Fruit fly (Drosophila melanogaster) S2 (cell line): ENCODE results near the gene Cox11.

ENCODE experiments used
- CG8478 ChIP-seq: fragments of >200 bp; optimal IDR thresholded peaks from 2 replicates; lab custom pipeline; 2018
- CTCF ChIP-seq, 2 experiments: fragments of >200 bp; optimal IDR thresholded peaks; 2 replicates each; lab custom pipeline; 2018

Cox11 gene

DNA sequence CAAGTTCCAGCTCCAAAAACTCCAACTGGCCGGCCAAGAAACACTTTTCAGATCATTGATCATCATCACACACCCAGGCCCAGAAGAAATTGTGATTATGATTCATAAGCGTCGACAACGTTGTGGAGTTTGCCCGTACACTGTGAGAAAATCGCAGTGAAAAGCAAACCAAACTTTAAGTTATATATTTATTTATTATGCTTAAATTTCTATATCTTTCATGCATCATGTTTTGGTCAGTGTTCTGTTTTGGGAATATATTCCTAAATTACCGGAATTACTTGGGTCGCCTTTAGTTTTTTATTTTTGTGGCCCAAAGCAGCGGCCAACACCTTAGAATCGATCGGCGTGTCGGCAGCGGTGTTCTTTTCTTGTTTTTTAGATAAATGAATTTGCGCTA is 21.6 kb upstream of the Cox11 start:
- TF ChIP-seq CG8478 (lab: Kevin White, UChicago) (no peak), CTCF (optimal IDR thresholded peaks at IDR 0.05; lab: Kevin White, UChicago) (no peak)

DNA sequence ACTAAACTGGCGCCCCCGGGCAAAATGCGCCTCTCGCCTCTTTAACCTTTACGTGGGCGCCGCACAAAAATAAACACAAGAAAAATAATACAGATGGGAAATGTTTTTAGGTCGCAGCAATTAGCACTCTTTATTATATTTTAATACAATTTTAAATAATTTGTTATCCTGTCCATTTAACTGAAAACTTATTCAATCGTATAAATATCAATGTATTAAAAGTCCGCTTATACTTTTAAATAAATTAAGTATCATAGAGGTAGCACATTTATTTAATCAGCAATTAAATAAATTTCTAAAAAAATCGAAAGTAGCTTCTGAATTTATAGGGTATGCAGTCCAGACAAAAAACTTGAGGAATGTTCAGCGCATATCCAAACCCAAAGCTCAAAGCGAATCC is 19.7 kb upstream of the Cox11 start:
- TF ChIP-seq CG8478 (lab: Kevin White, UChicago) (no peak), CTCF (optimal IDR thresholded peaks at IDR 0.05; lab: Kevin White, UChicago) (no peak)

DNA sequence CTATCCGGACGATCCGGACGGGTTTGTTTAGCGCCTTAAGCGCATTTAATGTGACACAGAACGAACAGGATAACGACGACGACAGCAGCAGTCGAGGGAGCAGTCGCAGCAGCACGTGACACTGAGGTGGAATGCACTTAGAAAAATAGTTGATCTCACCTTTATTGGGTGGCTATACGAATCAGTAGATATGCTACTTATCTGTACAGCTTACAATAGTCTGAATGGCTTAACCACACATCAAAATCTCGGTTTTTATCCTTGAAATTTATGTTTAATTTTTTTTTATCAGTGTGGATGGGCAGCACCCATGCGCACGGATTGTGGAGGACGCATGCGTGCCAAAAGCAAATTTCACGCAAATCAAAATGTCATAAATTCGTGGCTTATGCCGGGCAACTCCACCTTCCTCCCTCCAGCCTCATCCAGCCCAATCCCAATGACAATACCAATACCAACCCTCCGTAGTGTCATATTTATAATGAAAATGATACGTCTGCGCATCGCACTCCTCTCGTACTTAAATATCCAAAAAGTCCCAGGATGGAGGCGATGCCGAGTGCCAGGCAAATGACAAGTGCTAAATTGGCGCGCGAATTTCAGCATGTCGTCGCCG is 18.8 kb upstream of the Cox11 start:
- TF ChIP-seq CG8478 (lab: Kevin White, UChicago) (no peak), CTCF (optimal IDR thresholded peaks at IDR 0.05; lab: Kevin White, UChicago) (no peak)

DNA sequence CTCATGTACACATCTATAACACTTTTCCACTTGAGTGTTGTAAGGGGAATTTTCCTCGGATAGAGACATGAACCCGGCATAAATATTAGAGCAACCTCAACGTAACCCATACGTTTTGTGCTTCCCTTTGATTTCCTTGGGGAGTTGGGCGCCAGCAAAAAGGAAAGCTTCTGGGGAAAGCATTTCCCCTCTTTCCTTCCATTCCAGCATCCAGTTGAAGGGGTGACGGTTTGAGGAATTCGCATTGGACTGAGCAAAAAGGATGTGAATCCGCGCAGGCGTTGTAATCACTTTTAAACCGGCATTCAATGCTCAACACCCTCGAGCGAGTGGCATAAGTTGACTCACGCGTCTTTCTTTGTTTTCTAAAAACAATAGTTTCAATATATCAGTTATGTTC is 11.8 kb upstream of the Cox11 start:
- TF ChIP-seq CTCF (optimal IDR thresholded peaks at IDR 0.05; lab: Kevin White, UChicago) (no peak), CG8478 (lab: Kevin White, UChicago) (no peak)

DNA sequence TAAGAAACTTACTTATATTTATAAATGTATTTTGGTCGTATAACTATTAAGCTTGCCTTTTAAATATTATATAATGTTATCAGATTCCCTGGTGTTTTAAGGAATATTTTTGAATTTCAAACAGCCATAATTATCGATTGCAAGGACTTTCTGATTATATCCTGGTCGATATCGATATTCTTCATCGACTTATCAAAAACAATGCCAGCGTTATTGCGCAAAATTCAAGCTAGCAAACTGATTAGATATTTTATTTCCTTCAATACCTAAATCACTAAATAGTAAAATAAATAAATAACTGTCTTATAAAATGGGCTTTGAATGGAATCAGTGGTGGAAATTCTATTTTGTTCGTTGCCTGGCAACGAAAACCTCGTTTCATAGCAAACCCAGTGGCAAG is 9.4 kb upstream of the Cox11 start, which contains the start of gene CG14020:
TSS of gene CG14020 (plus strand) at position 345 of the 400 bp plus-strand sequence.
- no peak for TF ChIP-seq CTCF (optimal IDR thresholded peaks at IDR 0.05; lab: Kevin White, UChicago)
- no peak for TF ChIP-seq CG8478 (lab: Kevin White, UChicago)

DNA sequence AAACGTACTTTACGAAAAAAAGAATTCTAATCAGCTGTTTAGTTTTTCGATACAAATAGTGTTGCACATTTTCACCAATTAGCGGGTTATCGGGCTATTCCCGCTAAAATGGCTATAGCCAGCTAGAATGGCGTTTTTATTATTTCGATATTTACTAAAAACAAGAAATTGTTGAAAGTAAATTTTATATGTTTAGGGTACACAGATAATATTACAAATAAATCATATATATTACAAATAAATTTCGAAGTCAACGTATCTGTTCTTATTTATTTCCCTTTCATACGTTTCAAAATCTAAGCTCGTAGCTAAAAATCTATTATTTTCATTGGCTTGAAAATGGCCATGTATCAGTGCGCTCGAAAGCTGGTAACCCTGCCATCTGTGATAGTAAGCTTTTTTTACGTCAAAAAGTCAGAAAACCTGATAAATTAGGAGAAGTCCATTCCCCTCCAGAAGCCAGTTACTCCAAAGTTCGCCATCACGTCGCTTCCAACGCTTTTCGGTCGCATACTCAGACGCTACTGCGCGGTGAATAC is 6.8 kb upstream of the Cox11 start, which contains the start of the genes CG7382 and cl:
TSS of gene CG7382 (minus strand) at position 51 of the 539 bp plus-strand sequence.
TSS of gene cl (plus strand) at position 290 of the 539 bp plus-strand sequence.
- TF ChIP-seq CG8478 (lab: Kevin White, UChicago) (no peak), CTCF (optimal IDR thresholded peaks at IDR 0.05; lab: Kevin White, UChicago) (no peak)

DNA sequence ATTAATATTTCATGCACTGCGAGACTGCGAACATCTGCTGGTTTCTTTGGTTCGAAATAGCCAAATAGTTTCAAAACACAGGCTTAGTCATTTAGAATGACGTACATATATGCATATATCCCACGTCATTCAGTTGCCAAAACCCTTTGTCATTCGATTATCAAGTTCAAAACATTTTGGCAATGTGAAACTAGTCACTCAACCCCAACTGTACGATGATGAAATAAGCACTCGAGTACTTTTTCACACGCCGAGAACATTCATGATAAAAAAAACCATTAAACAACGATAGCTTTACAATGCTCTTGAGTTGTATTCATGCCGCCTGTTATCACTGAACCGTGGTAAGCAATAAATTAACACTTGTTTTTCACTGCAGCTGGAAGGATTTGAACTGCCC is 6.0 kb upstream of the Cox11 start:
- TF ChIP-seq CG8478 (lab: Kevin White, UChicago): no peak
- no peak for TF ChIP-seq CTCF (optimal IDR thresholded peaks at IDR 0.05; lab: Kevin White, UChicago)

DNA sequence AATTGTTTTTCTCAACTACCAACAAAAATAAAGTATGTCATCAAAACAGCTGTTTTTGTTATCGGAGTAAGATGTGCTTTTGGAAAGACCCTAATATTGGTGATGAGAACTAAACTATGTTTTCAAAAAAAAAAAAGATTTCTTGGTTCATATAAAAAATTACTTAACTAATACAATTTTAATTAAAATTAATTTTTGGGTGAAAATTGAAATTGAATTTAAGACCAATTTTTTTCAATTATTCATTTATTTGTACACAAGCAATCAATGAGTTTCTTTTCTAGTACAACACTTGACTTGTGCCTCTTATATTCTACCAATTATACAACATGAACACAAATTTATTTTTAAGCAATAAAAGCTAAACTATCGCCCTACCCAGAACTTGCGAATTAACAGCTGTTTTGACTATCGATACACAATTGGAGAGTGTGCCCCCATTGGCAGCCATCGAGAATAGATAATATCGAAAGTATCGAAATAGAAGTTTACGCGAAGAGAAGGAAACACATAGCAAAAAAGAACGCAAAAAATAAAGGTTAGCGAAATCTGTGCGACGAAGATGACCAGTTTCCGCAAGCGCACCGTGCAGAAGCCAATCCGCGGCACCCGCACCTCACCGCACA is 2.8 kb upstream of the Cox11 start, which contains the start of the genes Vps52 and Elp4:
TSS of gene Vps52 (minus strand) at position 51 of the 626 bp plus-strand sequence.
TSS of gene Elp4 (plus strand) at position 292 of the 626 bp plus-strand sequence.
- TF ChIP-seq CTCF (optimal IDR thresholded peaks at IDR 0.05; lab: Kevin White, UChicago) (no peak), CG8478 (lab: Kevin White, UChicago) (no peak)

DNA sequence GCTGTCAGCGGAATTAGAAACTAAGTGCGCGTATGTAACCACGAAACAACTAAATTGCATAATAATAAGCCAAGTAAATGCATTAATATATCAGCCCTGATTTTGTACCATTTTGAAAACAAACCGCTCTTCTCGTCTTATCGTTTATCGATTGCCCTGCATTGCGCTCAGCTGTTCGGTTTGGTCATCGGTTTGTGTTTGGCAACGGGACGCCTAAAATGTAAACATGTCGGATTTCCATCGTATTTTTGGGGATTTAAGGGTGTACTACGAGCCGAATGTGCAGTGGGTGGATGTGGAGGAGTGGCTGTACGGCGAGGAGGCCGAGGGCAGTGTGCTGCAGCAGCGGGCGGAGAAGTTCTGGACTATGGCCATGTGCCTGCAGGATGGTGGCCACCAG is 1.0 kb upstream of the Cox11 start, which contains the start of gene Cap-D3:
TSS of gene Cap-D3 (plus strand) at position 183 of the 400 bp plus-strand sequence.
- TF ChIP-seq CTCF (optimal IDR thresholded peaks at IDR 0.05; lab: Kevin White, UChicago) (no peak), CG8478 (lab: Kevin White, UChicago) (no peak)

DNA sequence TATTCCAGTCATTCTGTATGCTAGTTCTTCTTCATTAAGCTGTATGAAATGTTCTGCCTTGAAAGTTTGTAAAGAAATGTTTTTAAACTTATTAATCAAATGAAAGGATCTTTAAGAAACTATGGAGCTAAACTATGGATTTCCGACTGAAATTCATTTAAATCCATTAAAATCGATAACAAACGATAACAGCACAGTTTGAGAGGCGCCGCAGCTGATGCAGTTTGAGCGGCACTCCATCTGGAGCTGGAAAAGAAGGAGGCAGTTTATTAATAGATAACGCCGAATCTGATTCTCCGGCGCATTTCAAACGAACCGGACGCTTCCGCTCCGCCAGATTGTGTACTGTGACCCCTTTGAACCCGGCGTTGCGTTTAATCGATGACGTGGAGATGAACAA is 1.1 kb downstream of the Cox11 start, which contains the start of gene CG31915:
TSS of gene CG31915 (plus strand) at position 263 of the 400 bp plus-strand sequence.
- peak in 1 of 2 experiments; percentile 11 for TF ChIP-seq CTCF (optimal IDR thresholded peaks at IDR 0.05; lab: Kevin White, UChicago)
- no peak for TF ChIP-seq CG8478 (lab: Kevin White, UChicago)

DNA sequence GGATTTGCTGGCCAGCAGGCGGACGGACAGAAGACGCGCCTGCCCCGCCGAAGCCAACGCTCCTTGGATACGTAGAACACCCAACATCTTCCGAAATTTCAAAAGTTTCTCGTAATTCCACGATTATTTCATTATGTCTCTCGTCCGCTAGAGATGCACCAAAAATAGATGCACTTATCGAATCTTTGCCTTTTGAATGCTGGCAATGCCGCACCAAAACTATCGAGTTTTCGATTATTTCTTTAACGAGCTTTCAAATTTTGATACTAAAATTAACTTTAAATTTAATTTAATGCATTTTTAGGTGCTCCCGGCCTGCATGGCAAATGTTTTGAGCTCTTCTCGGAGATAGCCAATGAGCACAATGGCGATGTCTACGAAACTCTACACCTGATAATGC is 5.3 kb downstream of the Cox11 start, which contains the start of gene Coq6:
TSS of gene Coq6 (minus strand) at position 163 of the 400 bp plus-strand sequence.
- no peak for TF ChIP-seq CG8478 (lab: Kevin White, UChicago)
- TF ChIP-seq CTCF (optimal IDR thresholded peaks at IDR 0.05; lab: Kevin White, UChicago): no peak

DNA sequence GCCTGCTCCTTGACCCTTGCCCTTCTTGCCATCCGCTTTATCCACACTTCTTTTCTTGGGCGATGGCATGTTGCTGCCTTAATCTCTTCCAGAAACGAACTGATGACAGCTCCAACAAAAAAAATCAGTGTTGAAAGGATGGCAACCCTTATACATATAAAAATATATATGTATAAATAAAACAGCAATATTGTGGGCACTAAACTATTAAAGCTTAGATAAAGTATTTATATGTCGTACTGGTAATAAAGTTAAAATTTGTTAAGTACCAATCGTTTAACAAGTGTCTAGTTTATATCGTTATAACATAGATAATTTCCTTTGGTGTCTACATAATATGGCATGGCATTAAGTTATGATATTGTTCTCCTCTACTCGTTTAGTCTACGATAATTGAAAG is 9.9 kb downstream of the Cox11 start, which contains the start of gene tomb:
TSS of gene tomb (minus strand) at position 101 of the 400 bp plus-strand sequence.
- no peak for TF ChIP-seq CG8478 (lab: Kevin White, UChicago)
- no peak for TF ChIP-seq CTCF (optimal IDR thresholded peaks at IDR 0.05; lab: Kevin White, UChicago)

DNA sequence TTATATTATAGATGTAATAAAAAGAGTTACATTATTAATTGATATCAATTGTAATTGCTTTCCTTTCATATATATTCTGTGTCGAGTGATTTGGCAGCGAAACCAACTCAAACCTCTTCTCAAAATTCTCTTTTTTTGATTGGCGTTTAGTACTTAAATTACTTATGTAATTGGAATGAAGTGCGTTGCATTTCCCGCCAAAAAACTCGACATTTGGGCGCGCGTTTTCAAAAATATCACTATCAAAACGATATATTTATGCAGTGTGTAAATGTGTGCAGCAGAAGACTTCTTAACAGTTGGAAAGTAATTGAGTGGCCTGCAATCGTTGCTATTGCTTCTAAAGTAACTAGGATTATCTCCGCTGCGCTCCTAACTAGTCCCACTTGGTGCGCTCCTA is 10.3 kb downstream of the Cox11 start:
- no peak for TF ChIP-seq CTCF (optimal IDR thresholded peaks at IDR 0.05; lab: Kevin White, UChicago)
- TF ChIP-seq CG8478 (lab: Kevin White, UChicago): no peak

DNA sequence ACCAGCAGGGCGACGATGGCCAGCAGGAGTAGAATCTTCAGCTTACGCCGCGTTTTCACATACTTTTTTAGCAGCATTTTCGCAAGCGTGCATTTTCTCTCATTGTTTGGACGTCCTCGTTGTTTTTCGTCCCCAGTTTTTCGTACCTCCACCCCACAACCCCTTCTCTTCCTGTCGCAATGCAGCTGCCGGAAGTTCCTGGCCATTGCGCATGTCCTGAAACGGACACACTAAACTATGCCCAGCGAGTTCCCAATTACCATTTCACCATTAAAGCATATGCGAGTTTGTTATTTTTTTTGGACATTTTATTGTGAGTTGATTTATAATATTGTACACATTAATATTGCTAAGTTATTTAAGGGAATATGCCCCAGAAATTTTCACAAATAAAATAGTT is 12.3 kb downstream of the Cox11 start, which contains the start of gene CG14015:
TSS of gene CG14015 (minus strand) at position 163 of the 400 bp plus-strand sequence.
- TF ChIP-seq CG8478 (lab: Kevin White, UChicago): no peak
